Worm (Caenorhabditis elegans): Measurements from ENCODE around the gene F49F1.9.

DNA sequence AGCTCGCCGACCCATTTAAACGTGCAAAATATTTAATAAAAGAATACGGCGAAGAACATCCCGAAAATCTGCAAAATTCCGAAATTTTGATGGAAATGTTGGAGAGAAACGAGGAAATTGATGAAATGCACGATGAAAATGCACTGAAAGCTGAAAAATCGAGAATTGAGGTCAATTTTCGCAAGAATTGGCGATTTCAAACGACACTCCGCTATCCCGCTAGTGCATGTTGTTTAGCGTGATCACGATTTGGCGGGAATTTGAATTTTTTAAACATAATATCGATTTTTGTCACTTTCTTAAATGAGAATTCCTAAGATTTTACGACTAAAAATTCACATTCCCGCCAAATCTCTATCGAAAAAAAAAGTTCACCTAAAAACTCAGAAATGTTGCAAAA is 40.2 kb upstream of the F49F1.9 start:
- TF ChIP-seq unc-39 (tag; optimal IDR thresholded peaks at IDR 0.05) (no peak), pha-4 (tag; optimal IDR thresholded peaks at IDR 0.05) (no peak), ces-1 (GFP tag; optimal IDR thresholded peaks at IDR 0.05) (no peak), nhr-28 (tag; optimal IDR thresholded peaks at IDR 0.05) (no peak), lin-32 (GFP tag; optimal IDR thresholded peaks at IDR 0.05) (no peak), nhr-12 (tag; optimal IDR thresholded peaks at IDR 0.05) (no peak), mab-5 (tag; optimal IDR thresholded peaks at IDR 0.05) (no peak)
